Fruit fly (Drosophila melanogaster): ENCODE measurements around the gene Gcna.

The Gcna gene

DNA sequence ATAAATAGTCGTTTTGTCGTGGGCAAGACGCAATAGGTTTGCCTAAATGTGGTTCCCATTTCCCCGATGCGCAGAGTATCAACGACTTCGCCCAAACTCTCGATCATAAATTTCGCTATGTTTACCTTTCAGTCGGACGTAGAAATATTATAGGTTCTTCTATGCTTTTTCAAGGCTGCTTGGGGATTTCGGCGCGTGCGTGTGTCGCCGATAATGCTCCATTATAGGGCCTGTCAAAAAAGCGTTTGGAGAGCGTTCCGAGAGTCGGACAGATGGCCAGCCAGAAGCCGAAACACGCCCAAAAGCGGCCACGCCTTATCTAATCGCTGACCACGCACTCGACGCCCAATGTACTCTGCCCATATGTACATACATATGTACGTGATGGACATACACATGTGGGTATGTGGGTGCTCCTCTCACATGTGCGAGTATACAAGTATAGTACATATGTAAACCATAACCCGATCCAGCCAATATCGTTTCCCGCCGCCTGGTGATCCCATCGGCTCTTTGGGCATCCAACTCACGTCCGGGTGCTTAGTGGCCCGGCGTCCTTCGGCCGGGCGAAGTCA is 16.9 kb downstream of the Gcna start:
- TF ChIP-seq sage (GFP tag; optimal IDR thresholded peaks at IDR 0.05) (no peak), dl (GFP tag; optimal IDR thresholded peaks at IDR 0.05; ENCODE audit: insufficient read depth in 1 of 2, partially characterized antibody in 2 of 2) (no peak), psq (GFP tag; optimal IDR thresholded peaks at IDR 0.05) (no peak), Hr83 (GFP tag; optimal IDR thresholded peaks at IDR 0.05; ENCODE audit: poor library complexity, severe bottlenecking) (no peak), Sp1 (GFP tag; optimal IDR thresholded peaks at IDR 0.05) (no peak), Dif (GFP tag; optimal IDR thresholded peaks at IDR 0.05; ENCODE audit: partially characterized antibody) (no peak)

dm6 chrX:1847735-1848134 is 17.9 kb downstream of the Gcna start:
- no peak for TF ChIP-seq Rel (GFP tag; optimal IDR thresholded peaks at IDR 0.05)
- peak; percentile 8 for TF ChIP-seq Rel (tag; optimal IDR thresholded peaks at IDR 0.05)
- TF ChIP-seq Abd-B (GFP tag; optimal IDR thresholded peaks at IDR 0.05): no peak

DNA sequence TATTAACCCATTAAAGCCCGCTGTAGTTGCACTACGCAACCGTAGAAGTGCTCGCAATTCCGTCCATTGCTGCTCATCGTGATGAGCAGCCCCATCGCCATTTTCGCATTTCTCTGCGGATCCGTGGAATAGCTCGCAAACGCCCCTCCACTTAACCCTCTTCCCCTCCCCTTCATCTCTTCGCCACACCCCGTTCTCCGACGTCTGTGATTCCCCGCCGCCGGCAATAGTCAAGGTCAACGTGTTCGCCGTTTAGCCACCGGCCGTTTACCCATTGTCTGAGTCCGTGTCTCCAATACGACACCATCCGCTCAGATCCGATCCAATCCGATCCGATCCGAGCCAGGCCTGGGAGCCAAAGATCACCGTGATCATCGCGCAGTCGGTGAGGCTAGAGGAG is 19.2 kb downstream of the Gcna start:
- TF ChIP-seq Sp1 (GFP tag; optimal IDR thresholded peaks at IDR 0.05): no peak
- TF ChIP-seq Rel (GFP tag; optimal IDR thresholded peaks at IDR 0.05): no peak
- peak; percentile 83 for TF ChIP-seq Rel (tag; optimal IDR thresholded peaks at IDR 0.05)
- no peak for TF ChIP-seq usp (GFP tag; optimal IDR thresholded peaks at IDR 0.05)
- no peak for TF ChIP-seq OdsH (GFP tag; optimal IDR thresholded peaks at IDR 0.05)

DNA sequence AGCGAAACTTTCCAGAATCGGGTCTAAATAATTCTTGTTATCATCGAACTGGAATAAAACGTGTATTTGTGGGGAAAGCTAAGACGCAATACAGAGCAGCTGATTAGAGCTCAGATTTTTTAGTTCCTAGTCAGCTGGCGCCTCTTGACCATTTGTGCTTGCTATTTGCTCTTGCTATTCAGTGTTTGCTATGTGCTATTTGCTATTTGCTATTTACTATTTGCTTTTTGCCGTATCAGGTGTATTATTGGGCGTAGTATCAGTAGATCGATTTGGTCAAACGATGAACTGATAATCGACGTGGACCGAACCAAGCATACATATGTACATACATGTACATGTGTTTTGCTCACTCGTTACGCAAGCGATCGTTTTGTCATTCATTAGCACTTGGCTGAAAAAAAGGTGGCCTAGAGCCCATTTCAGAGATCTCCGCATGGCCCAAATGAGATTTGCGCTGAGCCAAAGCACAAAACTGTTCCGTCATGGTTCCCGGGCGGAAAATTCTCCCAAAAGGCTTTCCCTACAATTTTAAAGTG is 20.2 kb downstream of the Gcna start:
- no peak for TF ChIP-seq Abd-B (GFP tag; optimal IDR thresholded peaks at IDR 0.05)
- TF ChIP-seq GATAd (GFP tag; optimal IDR thresholded peaks at IDR 0.05): no peak
- no peak for TF ChIP-seq pan (optimal IDR thresholded peaks at IDR 0.05)
- no peak for TF ChIP-seq Hr83 (GFP tag; optimal IDR thresholded peaks at IDR 0.05; ENCODE audit: poor library complexity, severe bottlenecking)
- TF ChIP-seq sage (GFP tag; optimal IDR thresholded peaks at IDR 0.05): no peak
- no peak for TF ChIP-seq Dif (GFP tag; optimal IDR thresholded peaks at IDR 0.05; ENCODE audit: partially characterized antibody)
- no peak for TF ChIP-seq dl (GFP tag; optimal IDR thresholded peaks at IDR 0.05; ENCODE audit: insufficient read depth in 1 of 2, partially characterized antibody in 2 of 2)
- no peak for TF ChIP-seq Vsx2 (GFP tag; optimal IDR thresholded peaks at IDR 0.05; ENCODE audit: partially characterized antibody)
- no peak for TF ChIP-seq Rel (GFP tag; optimal IDR thresholded peaks at IDR 0.05)
- TF ChIP-seq Rel (tag; optimal IDR thresholded peaks at IDR 0.05): no peak
- TF ChIP-seq CG32264 (GFP tag; optimal IDR thresholded peaks at IDR 0.05): no peak
- no peak for TF ChIP-seq br (GFP tag; optimal IDR thresholded peaks at IDR 0.05)
- no peak for TF ChIP-seq ey (GFP tag; optimal IDR thresholded peaks at IDR 0.05)
- TF ChIP-seq Sp1 (GFP tag; optimal IDR thresholded peaks at IDR 0.05): no peak
- no peak for TF ChIP-seq Jra (GFP tag; optimal IDR thresholded peaks at IDR 0.05)
- no peak for TF ChIP-seq dsf (GFP tag; optimal IDR thresholded peaks at IDR 0.05; ENCODE audit: borderline replicate concordance)
- TF ChIP-seq brk (GFP tag; optimal IDR thresholded peaks at IDR 0.05): no peak
- TF ChIP-seq woc (GFP tag; optimal IDR thresholded peaks at IDR 0.05): no peak

- TF ChIP-seq Rel (GFP tag; optimal IDR thresholded peaks at IDR 0.05) (no peak), Rel (tag; optimal IDR thresholded peaks at IDR 0.05) (peak; percentile 41), GATAd (GFP tag; optimal IDR thresholded peaks at IDR 0.05) (no peak)
Observed at dm6 chrX:1842875-1843274, 22.8 kb downstream of the Gcna start.

DNA sequence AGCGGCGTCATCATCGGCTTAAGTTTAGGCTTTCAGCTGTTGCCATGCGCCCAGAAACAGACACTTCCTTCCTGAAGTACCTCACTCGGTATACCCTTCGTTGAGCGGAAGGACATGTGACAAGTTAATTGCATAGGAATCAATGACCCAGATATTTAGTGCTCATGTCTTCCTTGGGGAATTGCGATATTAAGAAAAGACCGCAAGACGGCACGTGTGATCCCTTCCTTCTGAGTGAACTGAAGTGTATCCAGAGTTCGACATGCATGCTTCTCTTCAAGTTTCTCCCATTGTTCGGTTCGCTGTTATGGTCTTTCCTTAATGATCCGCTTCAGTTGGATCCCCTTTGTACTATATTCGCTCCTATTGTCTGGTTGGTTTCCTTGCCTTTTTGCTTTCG is 25.1 kb downstream of the Gcna start:
- TF ChIP-seq h (GFP tag; optimal IDR thresholded peaks at IDR 0.05) (peak; percentile 88), Sp1 (GFP tag; optimal IDR thresholded peaks at IDR 0.05) (peak; percentile 62), Mio (GFP tag; optimal IDR thresholded peaks at IDR 0.05) (no peak), GATAd (GFP tag; optimal IDR thresholded peaks at IDR 0.05) (no peak), pan (optimal IDR thresholded peaks at IDR 0.05) (no peak), CrebA (GFP tag; optimal IDR thresholded peaks at IDR 0.05; ENCODE audit: borderline replicate concordance) (no peak), Hnf4 (GFP tag; optimal IDR thresholded peaks at IDR 0.05) (peak; percentile 67), usp (GFP tag; optimal IDR thresholded peaks at IDR 0.05) (no peak), dmrt93B (GFP tag; optimal IDR thresholded peaks at IDR 0.05) (peak; percentile 67), sage (GFP tag; optimal IDR thresholded peaks at IDR 0.05) (peak; percentile 20), Dif (GFP tag; optimal IDR thresholded peaks at IDR 0.05; ENCODE audit: partially characterized antibody) (no peak), HLH106 (tag; optimal IDR thresholded peaks at IDR 0.05) (peak; percentile 67), OdsH (GFP tag; optimal IDR thresholded peaks at IDR 0.05) (peak; percentile 72), ey (GFP tag; optimal IDR thresholded peaks at IDR 0.05) (peak; percentile 85), foxo (GFP tag; optimal IDR thresholded peaks at IDR 0.05) (peak in 1 of 2 experiments; percentile 78), Abd-B (GFP tag; optimal IDR thresholded peaks at IDR 0.05) (no peak), N (GFP tag; optimal IDR thresholded peaks at IDR 0.05) (no peak), Jra (GFP tag; optimal IDR thresholded peaks at IDR 0.05) (no peak), psq (GFP tag; optimal IDR thresholded peaks at IDR 0.05) (peak; percentile 88), dsf (GFP tag; optimal IDR thresholded peaks at IDR 0.05; ENCODE audit: borderline replicate concordance) (no peak), woc (GFP tag; optimal IDR thresholded peaks at IDR 0.05) (peak; percentile 94), fru (GFP tag; optimal IDR thresholded peaks at IDR 0.05) (peak; percentile 86), rgr (GFP tag; optimal IDR thresholded peaks at IDR 0.05) (peak; percentile 76), br (GFP tag; optimal IDR thresholded peaks at IDR 0.05) (peak; percentile 79), CG32264 (GFP tag; optimal IDR thresholded peaks at IDR 0.05) (peak; percentile 35)

Measured in whole organism, wandering third instar larva.